Fruit fly (Drosophila melanogaster): ENCODE data around the gene Set8.

Gene Set8

DNA sequence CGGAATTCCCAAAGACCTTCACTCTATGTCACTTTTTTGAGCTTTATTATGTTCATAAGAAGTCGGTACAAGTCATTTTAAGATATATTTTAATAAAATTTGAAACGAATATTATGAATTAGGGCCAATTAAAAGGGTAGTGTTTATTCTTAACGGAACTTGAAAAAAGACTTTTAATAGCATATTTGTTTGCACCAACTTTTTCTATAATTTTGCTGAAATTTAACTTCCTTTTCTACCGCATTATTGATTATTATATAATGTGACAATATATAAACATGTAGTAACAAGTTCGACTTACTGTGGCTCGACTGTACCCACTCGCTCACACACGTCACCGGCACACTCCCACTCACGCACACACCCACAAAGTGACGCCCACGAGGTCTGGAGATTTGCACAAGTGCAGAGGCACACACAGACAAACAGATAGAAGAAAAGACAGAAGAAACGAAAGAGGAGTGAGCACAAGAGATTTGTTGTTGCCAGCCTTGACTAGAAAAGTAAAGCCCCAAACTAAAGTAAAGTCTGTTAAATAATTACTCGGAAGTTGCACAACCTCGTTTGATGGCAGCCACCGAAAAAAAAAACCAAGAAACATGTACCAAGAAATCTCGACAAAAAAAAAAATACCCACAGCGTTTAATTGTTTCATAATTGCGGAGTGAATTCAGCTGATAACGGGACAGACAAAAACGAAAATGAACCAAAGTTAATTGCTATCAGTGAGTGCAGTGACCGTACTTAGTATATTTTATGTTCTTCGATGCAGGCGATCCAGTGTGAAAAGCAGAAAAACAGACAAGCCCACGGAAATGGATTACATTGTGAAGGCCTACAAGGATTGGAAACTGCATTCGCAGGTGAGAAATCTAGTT is 25.6 kb upstream of the Set8 start (continued):
- TF ChIP-seq CG13296 (GFP tag; optimal IDR thresholded peaks at IDR 0.05) = peak; percentile 25
- no peak for TF ChIP-seq al (GFP tag; IDR thresholded peaks at IDR 0.05)
- TF ChIP-seq CG4820 (GFP tag; optimal IDR thresholded peaks at IDR 0.05) = peak; percentile 18
- no peak for TF ChIP-seq NC2β (GFP tag; optimal IDR thresholded peaks at IDR 0.05)
- TF ChIP-seq CG4328 (GFP tag; optimal IDR thresholded peaks at IDR 0.05) = no peak
- TF ChIP-seq lbe (GFP tag; optimal IDR thresholded peaks at IDR 0.05) = no peak
- TF ChIP-seq eyg (GFP tag; optimal IDR thresholded peaks at IDR 0.05) = no peak
- no peak for TF ChIP-seq schlank (tag; optimal IDR thresholded peaks at IDR 0.05)
- no peak for TF ChIP-seq CG14860 (GFP tag; IDR thresholded peaks at IDR 0.05; ENCODE audit: partially characterized antibody)
- no peak for TF ChIP-seq CG8359 (GFP tag; optimal IDR thresholded peaks at IDR 0.05; ENCODE audit: borderline replicate concordance)
- no peak for TF ChIP-seq HLH4C (GFP tag; IDR thresholded peaks at IDR 0.05; ENCODE audit: partially characterized antibody)
- no peak for TF ChIP-seq Adf1 (GFP tag; IDR thresholded peaks at IDR 0.05)
- no peak for TF ChIP-seq Hr3 (GFP tag; optimal IDR thresholded peaks at IDR 0.05)
- TF ChIP-seq ac (GFP tag; optimal IDR thresholded peaks at IDR 0.05) = no peak
- TF ChIP-seq CG6689 (GFP tag; IDR thresholded peaks at IDR 0.05) = 0 out of 2 replicates have a peak, but pooled peaks have one; percentile 18
- TF ChIP-seq CG6813 (GFP tag; optimal IDR thresholded peaks at IDR 0.05) = no peak
- no peak for TF ChIP-seq crol (GFP tag; IDR thresholded peaks at IDR 0.05)
- no peak for TF ChIP-seq zen2 (GFP tag; IDR thresholded peaks at IDR 0.05; ENCODE audit: partially characterized antibody)
- TF ChIP-seq CG3726 (GFP tag; IDR thresholded peaks at IDR 0.05) = no peak
- TF ChIP-seq CG30431 (GFP tag; optimal IDR thresholded peaks at IDR 0.05) = no peak
- TF ChIP-seq wor (GFP tag; IDR thresholded peaks at IDR 0.05) = no peak
- no peak for TF ChIP-seq Hsf (GFP tag; optimal IDR thresholded peaks at IDR 0.05)
- no peak for TF ChIP-seq HLHmδ (GFP tag; optimal IDR thresholded peaks at IDR 0.05)
- no peak for TF ChIP-seq pum (GFP tag; optimal IDR thresholded peaks at IDR 0.05)
- no peak for TF ChIP-seq TFAM (GFP tag; optimal IDR thresholded peaks at IDR 0.05)
- no peak for TF ChIP-seq CG11398 (GFP tag; optimal IDR thresholded peaks at IDR 0.05)
- no peak for TF ChIP-seq otp (GFP tag; IDR thresholded peaks at IDR 0.05)
- TF ChIP-seq Bgb (GFP tag; IDR thresholded peaks at IDR 0.05; ENCODE audit: partially characterized antibody) = no peak
- no peak for TF ChIP-seq Dip2 (GFP tag; IDR thresholded peaks at IDR 0.05)
- peak in 1 of 2 experiments; percentile 43 for TF ChIP-seq Pdp1 (GFP tag; optimal IDR thresholded peaks at IDR 0.05)
- no peak for TF ChIP-seq nom (GFP tag; optimal IDR thresholded peaks at IDR 0.05)
- no peak for TF ChIP-seq vnd (GFP tag; IDR thresholded peaks at IDR 0.05; ENCODE audit: partially characterized antibody)
- no peak for TF ChIP-seq NfI (GFP tag; optimal IDR thresholded peaks at IDR 0.05)
- no peak for TF ChIP-seq disco-r (GFP tag; optimal IDR thresholded peaks at IDR 0.05)
- no peak for TF ChIP-seq Sin3A (optimal IDR thresholded peaks at IDR 0.05)
- no peak for TF ChIP-seq Hey (tag; optimal IDR thresholded peaks at IDR 0.05)
- TF ChIP-seq sr (GFP tag; IDR thresholded peaks at IDR 0.05) = peak; percentile 98
- TF ChIP-seq CG12659 (GFP tag; optimal IDR thresholded peaks at IDR 0.05) = peak; percentile 48
- no peak for TF ChIP-seq fd64A (GFP tag; optimal IDR thresholded peaks at IDR 0.05)
- TF ChIP-seq CG13287 (GFP tag; IDR thresholded peaks at IDR 0.05; ENCODE audit: partially characterized antibody) = no peak
- no peak for TF ChIP-seq CG4730 (GFP tag; IDR thresholded peaks at IDR 0.05)
- no peak for TF ChIP-seq CG4617 (GFP tag; optimal IDR thresholded peaks at IDR 0.05; ENCODE audit: borderline replicate concordance)
- no peak for TF ChIP-seq ash1 (GFP tag; optimal IDR thresholded peaks at IDR 0.05)
- no peak for TF ChIP-seq pan (optimal IDR thresholded peaks at IDR 0.05)
- no peak for TF ChIP-seq pan (GFP tag; optimal IDR thresholded peaks at IDR 0.05 in 1 of 2, IDR thresholded peaks at IDR 0.05 in 1 of 2)
- TF ChIP-seq kni (GFP tag; optimal IDR thresholded peaks at IDR 0.05) = no peak
- no peak for TF ChIP-seq D (optimal IDR thresholded peaks at IDR 0.05)
- no peak for TF ChIP-seq D (GFP tag; optimal IDR thresholded peaks at IDR 0.05)
- TF ChIP-seq Ets97D (GFP tag; optimal IDR thresholded peaks at IDR 0.05) = no peak
- TF ChIP-seq CG12236 (GFP tag; optimal IDR thresholded peaks at IDR 0.05) = no peak

Measured in whole organism, embryonic.